Worm (Caenorhabditis elegans): ENCODE data around the gene cytb-5.1.
A peak's percentile ranks its signal among the peaks of the same experiment; 100 is the strongest.

Gene cytb-5.1

ce11 chrX:13969257-13969968 is 32.3 kb upstream of the cytb-5.1 start (continued):
- TF ChIP-seq gei-17 (GFP tag; optimal IDR thresholded peaks at IDR 0.05), result peak; percentile 65
- TF ChIP-seq lin-54 (GFP tag; optimal IDR thresholded peaks at IDR 0.05), result peak; percentile 17
- no peak for TF ChIP-seq ccch-3 (GFP tag; optimal IDR thresholded peaks at IDR 0.05)
- TF ChIP-seq xnd-1 (tag; optimal IDR thresholded peaks at IDR 0.05), result no peak
- no peak for TF ChIP-seq sptf-2 (GFP tag; optimal IDR thresholded peaks at IDR 0.05)
- 0 out of 2 replicates have a peak, but pooled peaks have one; percentile 39 for TF ChIP-seq C06A6.2 (GFP tag; conservative IDR thresholded peaks at IDR 0.05)
- no peak for TF ChIP-seq aptf-3 (GFP tag; IDR thresholded peaks at IDR 0.05)
- TF ChIP-seq F22D6.2 (tag; optimal IDR thresholded peaks at IDR 0.05), result peak; percentile 8
- 0 out of 2 replicates have a peak, but pooled peaks have one; percentile 38 for TF ChIP-seq ekl-4 (GFP tag; IDR thresholded peaks at IDR 0.05)
- TF ChIP-seq bed-2 (GFP tag; IDR thresholded peaks at IDR 0.05), result no peak
- TF ChIP-seq tbx-9 (tag; optimal IDR thresholded peaks at IDR 0.05; ENCODE audit: borderline replicate concordance), result no peak
- no peak for TF ChIP-seq rec-8 (tag; optimal IDR thresholded peaks at IDR 0.05)
- no peak for TF ChIP-seq zim-3 (tag; optimal IDR thresholded peaks at IDR 0.05)
- TF ChIP-seq hmg-1.2 (GFP tag; IDR thresholded peaks at IDR 0.05), result peak; percentile 76; the same call in 1 of the 2 replicates
- no peak for TF ChIP-seq ztf-25 (GFP tag; IDR thresholded peaks at IDR 0.05)
- TF ChIP-seq nfyb-1 (GFP tag; IDR thresholded peaks at IDR 0.05), result peak; percentile 43; the same call in 1 of the 2 replicates
- no peak for TF ChIP-seq F23B12.7 (tag; optimal IDR thresholded peaks at IDR 0.05; ENCODE audit: insufficient read depth)
- TF ChIP-seq hlh-12 (tag; optimal IDR thresholded peaks at IDR 0.05), result no peak
- TF ChIP-seq cebp-1 (GFP tag; IDR thresholded peaks at IDR 0.05), result 0 out of 2 replicates have a peak, but pooled peaks have one; percentile 7
- peak; percentile 87 for TF ChIP-seq cebp-1 (tag; optimal IDR thresholded peaks at IDR 0.05)
- no peak for TF ChIP-seq F57C9.4 (tag; optimal IDR thresholded peaks at IDR 0.05)
- no peak for TF ChIP-seq dpff-1 (tag; optimal IDR thresholded peaks at IDR 0.05)
- no peak for TF ChIP-seq dpl-1 (GFP tag; optimal IDR thresholded peaks at IDR 0.05)
- TF ChIP-seq ztf-22 (GFP tag; optimal IDR thresholded peaks at IDR 0.05), result no peak
- TF ChIP-seq Y56A3A.18 (GFP tag; IDR thresholded peaks at IDR 0.05), result 0 out of 2 replicates have a peak, but pooled peaks have one; percentile 12
- TF ChIP-seq let-526 (GFP tag; IDR thresholded peaks at IDR 0.05), result 0 out of 2 replicates have a peak, but pooled peaks have one; percentile 7
- peak; percentile 54 for TF ChIP-seq atf-7 (tag; optimal IDR thresholded peaks at IDR 0.05)
- no peak for TF ChIP-seq hmg-20 (GFP tag; IDR thresholded peaks at IDR 0.05)
- TF ChIP-seq F49E8.2 (tag; optimal IDR thresholded peaks at IDR 0.05; ENCODE audit: insufficient read depth), result no peak
- TF ChIP-seq K11D2.4 (GFP tag; IDR thresholded peaks at IDR 0.05), result peak; percentile 86
- no peak for TF ChIP-seq fkh-3 (tag; optimal IDR thresholded peaks at IDR 0.05)
- TF ChIP-seq lsy-27 (tag; optimal IDR thresholded peaks at IDR 0.05; ENCODE audit: borderline replicate concordance, insufficient read depth), result no peak
- TF ChIP-seq cebp-2 (GFP tag; IDR thresholded peaks at IDR 0.05), result no peak
- peak; percentile 86 for TF ChIP-seq madf-10 (tag; optimal IDR thresholded peaks at IDR 0.05)
- no peak for TF ChIP-seq snpc-1.3 (tag; optimal IDR thresholded peaks at IDR 0.05; ENCODE audit: insufficient read depth)
- TF ChIP-seq nfya-2 (GFP tag; IDR thresholded peaks at IDR 0.05), result no peak
- peak; percentile 32 for TF ChIP-seq die-1 (tag; optimal IDR thresholded peaks at IDR 0.05)
- TF ChIP-seq ztf-6 (GFP tag; IDR thresholded peaks at IDR 0.05), result no peak

ce11 chrX:13973086-13973485 is 28.6 kb upstream of the cytb-5.1 start:
- TF ChIP-seq hmg-1.2 (GFP tag; IDR thresholded peaks at IDR 0.05) (peak; percentile 75), ekl-4 (GFP tag; IDR thresholded peaks at IDR 0.05) (peak; percentile 22; the same call in 1 of the 2 replicates), madf-3 (GFP tag; IDR thresholded peaks at IDR 0.05) (0 out of 2 replicates have a peak, but pooled peaks have one; percentile 36), pbrm-1 (GFP tag; IDR thresholded peaks at IDR 0.05) (peak; percentile 78), let-526 (GFP tag; IDR thresholded peaks at IDR 0.05) (peak; percentile 57; the same call in 1 of the 2 replicates), lin-26 (GFP tag; IDR thresholded peaks at IDR 0.05) (peak; percentile 94), egl-44 (GFP tag; IDR thresholded peaks at IDR 0.05) (peak; percentile 94), ceh-40 (GFP tag; IDR thresholded peaks at IDR 0.05) (0 out of 2 replicates have a peak, but pooled peaks have one; percentile 32), rcor-1 (GFP tag; IDR thresholded peaks at IDR 0.05) (peak; percentile 58), rpc-1 (optimal IDR thresholded peaks at IDR 0.05) (peak; percentile 23), rpc-1 (tag; optimal IDR thresholded peaks at IDR 0.05) (peak; percentile 55), Y56A3A.18 (GFP tag; IDR thresholded peaks at IDR 0.05) (peak; percentile 78), nfyb-1 (GFP tag; IDR thresholded peaks at IDR 0.05) (peak; percentile 68), ztf-25 (GFP tag; IDR thresholded peaks at IDR 0.05) (0 out of 2 replicates have a peak, but pooled peaks have one; percentile 44), ceh-58 (GFP tag; IDR thresholded peaks at IDR 0.05) (0 out of 2 replicates have a peak, but pooled peaks have one; percentile 62)
